Worm (Caenorhabditis elegans) whole organism, early embryonic: ENCODE measurements around the gene C08H9.18.

Experiments
- F13C5.2 ChIP-seq: sonication (generic microtip); optimal IDR thresholded peaks from 2 replicates; lab custom pipeline; 2017; ENCODE audit warnings: mild to moderate bottlenecking, missing genetic modification characterization, inconsistent platforms, missing compliant biosample characterization
- aly-1 ChIP-seq: sonication (generic microtip); optimal IDR thresholded peaks from 2 replicates; lab custom pipeline; 2016; ENCODE audit warnings: missing genetic modification characterization, missing compliant biosample characterization
- ama-1 ChIP-seq: fragments of 150-350 bp; optimal IDR thresholded peaks from 2 replicates; lab custom pipeline; 2014
- ceh-36 ChIP-seq: sonication (generic microtip); optimal IDR thresholded peaks from 2 replicates; lab custom pipeline; 2016; ENCODE audit warnings: missing genetic modification characterization, inconsistent platforms, missing compliant biosample characterization
- flt-1 ChIP-seq: fragments of 200-800 bp; sonication (Bioruptor generic); IDR thresholded peaks from 2 replicates; pipeline ENCODE4 v1.3.6; 2022; ENCODE audit warnings: missing genetic modification characterization, missing compliant biosample characterization
- hmbx-1 ChIP-seq: sonication (generic microtip); optimal IDR thresholded peaks from 2 replicates; lab custom pipeline; 2016; ENCODE audit warnings: mild to moderate bottlenecking, missing genetic modification characterization, missing compliant biosample characterization
- pes-1 ChIP-seq: fragments of 200-800 bp; sonication (Bioruptor generic); IDR thresholded peaks from 2 replicates; pipeline ENCODE4 v1.3.6; 2022; ENCODE audit warnings: missing genetic modification reagents, missing genetic modification characterization, missing compliant biosample characterization
- scrt-1 ChIP-seq: fragments of 200-800 bp; sonication (Bioruptor generic); IDR thresholded peaks from 2 replicates; pipeline ENCODE4 v1.3.6; 2022; ENCODE audit warnings: missing genetic modification characterization, missing compliant biosample characterization
- sea-1 ChIP-seq: fragments of 200-800 bp; sonication (Bioruptor generic); conservative IDR thresholded peaks from 2 replicates; pipeline ENCODE4 v1.3.6; 2022; ENCODE audit warnings: missing genetic modification characterization, missing compliant biosample characterization
- tbx-11 ChIP-seq: fragments of 200-800 bp; sonication (Bioruptor generic); IDR thresholded peaks from 2 replicates; pipeline ENCODE4 v1.3.6; 2022; ENCODE audit warnings: missing genetic modification characterization, missing compliant biosample characterization
- tbx-37 ChIP-seq: fragments of 200-800 bp; sonication (Bioruptor generic); conservative IDR thresholded peaks from 2 replicates; pipeline ENCODE4 v1.3.6; 2022; ENCODE audit warnings: missing genetic modification reagents, missing genetic modification characterization, missing compliant biosample characterization
- tra-4 ChIP-seq: sonication (generic microtip); optimal IDR thresholded peaks from 2 replicates; lab custom pipeline; 2017; ENCODE audit warnings: missing genetic modification characterization, missing compliant biosample characterization

- TF ChIP-seq ama-1 (lab: Kevin White, UChicago) (no peak), tbx-11 (GFP tag; lab: Robert Waterston, UW) (no peak), tbx-37 (no peak), tra-4 (tag; lab: Kevin White, UChicago) (no peak), sea-1 (no peak), ceh-36 (tag; lab: Kevin White, UChicago) (no peak), F13C5.2 (tag; lab: Kevin White, UChicago) (no peak), aly-1 (no peak), scrt-1 (no peak), flt-1 (GFP tag; lab: Robert Waterston, UW) (no peak), pes-1 (no peak), hmbx-1 (tag; lab: Kevin White, UChicago) (no peak)
These were observed 21.7 kb downstream of the C08H9.18 start, which contains the start of gene ZK938.11 for ce11 chrII:9840313-9840712.
